Fruit fly (Drosophila melanogaster): ENCODE results near the gene Mgat4b.

DNA sequence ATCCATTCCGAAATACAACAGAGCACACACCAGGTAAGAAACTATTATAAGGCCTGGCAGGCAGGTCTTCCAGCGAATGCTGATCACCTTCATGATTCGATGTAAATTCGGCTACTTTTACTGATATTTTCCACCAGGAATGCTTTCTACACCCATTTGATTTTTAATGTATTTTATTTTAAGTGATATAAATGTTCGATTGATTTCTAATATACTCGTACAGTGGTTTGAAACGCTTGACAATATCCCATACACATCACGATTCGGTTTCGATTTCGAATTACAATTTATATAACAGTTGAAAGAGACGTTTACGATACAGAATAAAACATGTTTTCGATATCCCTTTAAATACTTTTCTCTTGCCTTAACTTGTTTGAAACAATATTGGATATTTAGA, at the start of gene Mgat4b:
- no peak for TF ChIP-seq cnc (optimal IDR thresholded peaks at IDR 0.05)
- TF ChIP-seq pad (GFP tag; optimal IDR thresholded peaks at IDR 0.05), result no peak
- TF ChIP-seq tj (GFP tag; optimal IDR thresholded peaks at IDR 0.05), result no peak
- no peak for TF ChIP-seq Hr96 (GFP tag; optimal IDR thresholded peaks at IDR 0.05)
- no peak for TF ChIP-seq toe (GFP tag; optimal IDR thresholded peaks at IDR 0.05)
- TF ChIP-seq bab1 (GFP tag; optimal IDR thresholded peaks at IDR 0.05), result no peak
